Fruit fly (Drosophila melanogaster) whole organism, embryonic: ENCODE data around the gene asun.

Source experiments
- ATbp ChIP-seq: fragments of 200-800 bp; sonication (Bioruptor generic); optimal IDR thresholded peaks from 2 replicates; lab custom pipeline; 2017; ENCODE audit warnings: missing biosample characterization, mild to moderate bottlenecking, missing genetic modification characterization, missing genetic modification reagents
- Antp ChIP-seq: fragments of 200-800 bp; sonication (Bioruptor generic); optimal IDR thresholded peaks from 3 replicates; lab custom pipeline; 2016; ENCODE audit warnings: missing biosample characterization, missing genetic modification characterization
- BEAF-32 ChIP-seq: fragments of 200-800 bp; sonication (Bioruptor generic); optimal IDR thresholded peaks from 3 replicates; lab custom pipeline; 2017; ENCODE audit warnings: missing biosample characterization, missing genetic modification characterization, mild to moderate bottlenecking, moderate library complexity, missing genetic modification reagents
- Blimp-1 ChIP-seq: fragments of 200-800 bp; sonication (Bioruptor generic); optimal IDR thresholded peaks from 3 replicates; lab custom pipeline; 2018; ENCODE audit warnings: missing biosample characterization, missing genetic modification characterization, mild to moderate bottlenecking, moderate library complexity, missing genetic modification reagents
- CG10979 ChIP-seq: fragments of 200-800 bp; sonication (Bioruptor generic); optimal IDR thresholded peaks from 2 replicates; lab custom pipeline; 2018; ENCODE audit warnings: missing biosample characterization, mild to moderate bottlenecking, missing genetic modification characterization, moderate library complexity
- CG1233 ChIP-seq: fragments of 200-800 bp; sonication (Bioruptor generic); optimal IDR thresholded peaks from 4 replicates; lab custom pipeline; 2018; ENCODE audit warnings: missing biosample characterization, mild to moderate bottlenecking, missing genetic modification characterization
- CG12391 ChIP-seq: fragments of 200-800 bp; sonication (Bioruptor generic); optimal IDR thresholded peaks from 3 replicates; lab custom pipeline; 2018; ENCODE audit warnings: missing biosample characterization, mild to moderate bottlenecking, missing genetic modification characterization, moderate library complexity
- CG12769 ChIP-seq: fragments of 200-800 bp; sonication (Bioruptor generic); optimal IDR thresholded peaks from 2 replicates; lab custom pipeline; 2019; ENCODE audit warnings: missing biosample characterization, mild to moderate bottlenecking, missing genetic modification characterization, moderate library complexity
- CG13894 ChIP-seq: fragments of 200-800 bp; sonication (Bioruptor generic); optimal IDR thresholded peaks from 3 replicates; lab custom pipeline; 2018; ENCODE audit warnings: missing biosample characterization, mild to moderate bottlenecking, missing genetic modification characterization, moderate library complexity
- CG15479 ChIP-seq: fragments of 200-800 bp; sonication (Bioruptor generic); optimal IDR thresholded peaks from 3 replicates; lab custom pipeline; 2019; ENCODE audit warnings: missing biosample characterization, mild to moderate bottlenecking, missing genetic modification characterization, moderate library complexity
- CG1647 ChIP-seq: fragments of 200-800 bp; sonication (Bioruptor generic); optimal IDR thresholded peaks from 3 replicates; lab custom pipeline; 2016; ENCODE audit warnings: missing biosample characterization, missing genetic modification characterization
- CG17568 ChIP-seq: fragments of 200-800 bp; sonication (Bioruptor generic); optimal IDR thresholded peaks from 2 replicates; lab custom pipeline; 2018; ENCODE audit warnings: missing biosample characterization, mild to moderate bottlenecking, missing genetic modification characterization, moderate library complexity
- CG30403 ChIP-seq: fragments of 200-800 bp; sonication (Bioruptor generic); optimal IDR thresholded peaks from 3 replicates; lab custom pipeline; 2016; ENCODE audit warnings: missing biosample characterization, missing genetic modification characterization
- CG31388 ChIP-seq: fragments of 200-800 bp; sonication (Bioruptor generic); optimal IDR thresholded peaks from 2 replicates; lab custom pipeline; 2016; ENCODE audit warnings: missing biosample characterization, missing genetic modification characterization
- CG42726 ChIP-seq: fragments of 200-800 bp; sonication (Bioruptor generic); IDR thresholded peaks from 2 replicates; pipeline ENCODE4 v1.3.6; 2022; ENCODE audit warnings: missing biosample characterization, missing genetic modification characterization; ENCODE audit not compliant: partially characterized antibody
- CG4328 ChIP-seq: fragments of 200-800 bp; sonication (Bioruptor generic); optimal IDR thresholded peaks from 3 replicates; lab custom pipeline; 2017; ENCODE audit warnings: missing biosample characterization, missing genetic modification reagents, missing genetic modification characterization
- CG4404 ChIP-seq: fragments of 200-800 bp; sonication (Bioruptor generic); IDR thresholded peaks from 2 replicates; pipeline ENCODE4 v1.3.6; 2022; ENCODE audit warnings: missing biosample characterization, missing genetic modification characterization
- CG8281 ChIP-seq: fragments of 200-800 bp; sonication (Bioruptor generic); optimal IDR thresholded peaks from 2 replicates; lab custom pipeline; 2018; ENCODE audit warnings: missing biosample characterization, mild to moderate bottlenecking, missing genetic modification characterization, moderate library complexity
- CG8388 ChIP-seq: fragments of 200-800 bp; sonication (Bioruptor generic); optimal IDR thresholded peaks from 2 replicates; lab custom pipeline; 2019; ENCODE audit warnings: missing biosample characterization, mild to moderate bottlenecking, missing genetic modification characterization, moderate library complexity
- CTCF ChIP-seq: fragments of 200-800 bp; sonication (Bioruptor generic); optimal IDR thresholded peaks from 2 replicates; lab custom pipeline; 2017; ENCODE audit warnings: missing biosample characterization, mild to moderate bottlenecking, missing genetic modification characterization, moderate library complexity
- Chrac-16 ChIP-seq: fragments of 200-800 bp; sonication (Bioruptor generic); optimal IDR thresholded peaks from 3 replicates; lab custom pipeline; 2016; ENCODE audit warnings: missing biosample characterization, missing genetic modification characterization
- CoRest ChIP-seq: fragments of 200-800 bp; sonication (Bioruptor generic); optimal IDR thresholded peaks from 3 replicates; lab custom pipeline; 2018; ENCODE audit warnings: missing biosample characterization, mild to moderate bottlenecking, missing genetic modification characterization, moderate library complexity
- D ChIP-seq, 2 experiments: fragments of 200-800 bp in 1 of 2; fragments of >200 bp in 1 of 2; sonication (Bioruptor generic) in 1 of 2; optimal IDR thresholded peaks; 2 replicates in 1 of 2; 3 replicates in 1 of 2; lab custom pipeline; 2017; ENCODE audit warnings: mild to moderate bottlenecking in 1 of 2, missing biosample characterization in 1 of 2, missing genetic modification characterization in 1 of 2, missing genetic modification reagents in 1 of 2
- Dip3 ChIP-seq: fragments of 200-800 bp; sonication (Bioruptor generic); optimal IDR thresholded peaks from 3 replicates; lab custom pipeline; 2016; ENCODE audit warnings: missing biosample characterization, missing genetic modification characterization
- Doc3 ChIP-seq: fragments of 200-800 bp; sonication (Bioruptor generic); IDR thresholded peaks from 3 replicates; pipeline ENCODE4 v1.3.6; 2022; ENCODE audit warnings: missing biosample characterization, missing genetic modification characterization; ENCODE audit not compliant: partially characterized antibody
- ERR ChIP-seq: fragments of 200-800 bp; sonication (Bioruptor generic); optimal IDR thresholded peaks from 2 replicates; lab custom pipeline; 2016; ENCODE audit warnings: missing biosample characterization, missing genetic modification characterization
- Ets97D ChIP-seq: fragments of 200-800 bp; sonication (Bioruptor generic); optimal IDR thresholded peaks from 3 replicates; lab custom pipeline; 2016; ENCODE audit warnings: missing biosample characterization, missing genetic modification characterization
- H2.0 ChIP-seq: fragments of 200-800 bp; sonication (Bioruptor generic); IDR thresholded peaks from 2 replicates; pipeline ENCODE4 v1.3.6; 2022; ENCODE audit warnings: missing biosample characterization, missing genetic modification characterization
- HmgD ChIP-seq: fragments of 200-800 bp; sonication (Bioruptor generic); optimal IDR thresholded peaks from 3 replicates; lab custom pipeline; 2016; ENCODE audit warnings: missing biosample characterization, missing genetic modification characterization
- Hsf ChIP-seq: fragments of 200-800 bp; sonication (Bioruptor generic); optimal IDR thresholded peaks from 3 replicates; lab custom pipeline; 2016; ENCODE audit warnings: missing biosample characterization, missing genetic modification characterization
- Scr ChIP-seq: fragments of 200-800 bp; sonication (Bioruptor generic); IDR thresholded peaks from 2 replicates; pipeline ENCODE4 v1.3.6; 2022; ENCODE audit warnings: missing biosample characterization, missing genetic modification characterization; ENCODE audit not compliant: partially characterized antibody
- bcd ChIP-seq: fragments of 200-800 bp; sonication (Bioruptor generic); optimal IDR thresholded peaks from 2 replicates; lab custom pipeline; 2017; ENCODE audit warnings: missing biosample characterization, mild to moderate bottlenecking, missing genetic modification characterization
- croc ChIP-seq: fragments of 200-800 bp; sonication (Bioruptor generic); conservative IDR thresholded peaks from 3 replicates; pipeline ENCODE4 v1.3.6; 2022; ENCODE audit warnings: missing biosample characterization, missing genetic modification characterization
- dmrt99B ChIP-seq: fragments of 200-800 bp; sonication (Bioruptor generic); optimal IDR thresholded peaks from 2 replicates; lab custom pipeline; 2018; ENCODE audit warnings: missing biosample characterization, mild to moderate bottlenecking, missing genetic modification characterization, moderate library complexity
- gsb-n ChIP-seq: fragments of 200-800 bp; sonication (Bioruptor generic); optimal IDR thresholded peaks from 3 replicates; lab custom pipeline; 2018; ENCODE audit warnings: missing biosample characterization, mild to moderate bottlenecking, missing genetic modification characterization
- hkb ChIP-seq, 2 experiments: fragments of 200-800 bp in 1 of 2; fragments of >200 bp in 1 of 2; sonication (Bioruptor generic) in 1 of 2; IDR thresholded peaks in 1 of 2; optimal IDR thresholded peaks in 1 of 2; 2 replicates each; pipeline versions ENCODE4 v1.3.6 to Lab custom; 2017 to 2022; ENCODE audit warnings: missing biosample characterization in 1 of 2, missing genetic modification characterization in 1 of 2
- insv ChIP-seq, 2 experiments: fragments of 200-800 bp; sonication (Bioruptor generic); optimal IDR thresholded peaks; 3 replicates each; lab custom pipeline; 2016 to 2018; ENCODE audit warnings: missing biosample characterization in 2 of 2, missing genetic modification characterization in 2 of 2
- maf-S ChIP-seq: fragments of 200-800 bp; sonication (Bioruptor generic); optimal IDR thresholded peaks from 2 replicates; lab custom pipeline; 2016; ENCODE audit warnings: missing biosample characterization, missing genetic modification characterization
- nerfin-2 ChIP-seq: fragments of 200-800 bp; sonication (Bioruptor generic); IDR thresholded peaks from 2 replicates; pipeline ENCODE4 v1.3.6; 2022; ENCODE audit warnings: missing biosample characterization, missing genetic modification characterization; ENCODE audit not compliant: partially characterized antibody
- oc ChIP-seq: fragments of 200-800 bp; sonication (Bioruptor generic); optimal IDR thresholded peaks from 2 replicates; lab custom pipeline; 2018; ENCODE audit warnings: missing biosample characterization, mild to moderate bottlenecking, missing genetic modification characterization, moderate library complexity
- org-1 ChIP-seq: fragments of 200-800 bp; sonication (Bioruptor generic); optimal IDR thresholded peaks from 2 replicates; lab custom pipeline; 2017; ENCODE audit warnings: missing biosample characterization, missing genetic modification characterization
- peb ChIP-seq: fragments of 200-800 bp; sonication (Bioruptor generic); IDR thresholded peaks from 2 replicates; pipeline ENCODE4 v1.3.6; 2022; ENCODE audit warnings: missing biosample characterization, missing genetic modification characterization
- tio ChIP-seq: fragments of 200-800 bp; sonication (Bioruptor generic); optimal IDR thresholded peaks from 2 replicates; lab custom pipeline; 2017; ENCODE audit warnings: missing biosample characterization, missing genetic modification characterization, inconsistent platforms
- tll ChIP-seq, 2 experiments: fragments of 200-800 bp in 1 of 2; fragments of >200 bp in 1 of 2; sonication (Bioruptor generic) in 1 of 2; optimal IDR thresholded peaks; 2 replicates each; lab custom pipeline; 2017 to 2019; ENCODE audit warnings: missing biosample characterization in 2 of 2, missing genetic modification characterization in 2 of 2, mild to moderate bottlenecking in 1 of 2, moderate library complexity in 1 of 2
- twi ChIP-seq: fragments of 200-800 bp; optimal IDR thresholded peaks from 2 replicates; lab custom pipeline; 2019; ENCODE audit warnings: missing biosample characterization, mild to moderate bottlenecking, missing genetic modification characterization, moderate library complexity
- zen ChIP-seq: fragments of 200-800 bp; sonication (Bioruptor generic); optimal IDR thresholded peaks from 3 replicates; lab custom pipeline; 2018; ENCODE audit warnings: missing biosample characterization, mild to moderate bottlenecking, missing genetic modification characterization, moderate library complexity

The asun gene

dm6 chr3R:16249829-16250814 is 13.9 kb upstream of the asun start (continued):
- TF ChIP-seq ATbp (GFP tag; lab: Kevin White, UChicago) (peak; percentile 34), dmrt99B (tag; lab: Kevin White, UChicago) (peak; percentile 23), CG1647 (GFP tag; lab: Kevin White, UChicago) (peak; percentile 12), Blimp-1 (no peak), CG4328 (GFP tag; lab: Kevin White, UChicago) (peak; percentile 49), bcd (no peak), Dip3 (GFP tag; lab: Kevin White, UChicago) (peak; percentile 21), CG30403 (peak; percentile 28), Scr (GFP tag; lab: Robert Waterston, UW) (no peak), HmgD (peak; percentile 19), Hsf (GFP tag; lab: Kevin White, UChicago) (peak; percentile 6), BEAF-32 (GFP tag; lab: Kevin White, UChicago) (peak; percentile 73), CoRest (tag; lab: Kevin White, UChicago) (no peak), CG4404 (GFP tag; lab: Robert Waterston, UW) (no peak), croc (GFP tag; lab: Robert Waterston, UW) (no peak), Chrac-16 (peak; percentile 10), CG13894 (peak; percentile 87), ERR (peak; percentile 30), org-1 (GFP tag; lab: Kevin White, UChicago) (no peak), CG12769 (peak; percentile 87), CG8388 (no peak)

- no peak for TF ChIP-seq hkb (optimal IDR thresholded peaks at IDR 0.05; lab: Kevin White, UChicago)
- TF ChIP-seq hkb (GFP tag; IDR thresholded peaks at IDR 0.05; lab: Robert Waterston, UW): no peak
- TF ChIP-seq nerfin-2 (GFP tag; lab: Robert Waterston, UW): no peak
- no peak for TF ChIP-seq CG12391
- TF ChIP-seq Ets97D (GFP tag; lab: Kevin White, UChicago): no peak
- peak in 1 of 2 experiments; percentile 78 for TF ChIP-seq insv (GFP tag; optimal IDR thresholded peaks at IDR 0.05; lab: Kevin White, UChicago)
- TF ChIP-seq Antp (GFP tag; lab: Kevin White, UChicago): no peak
- no peak for TF ChIP-seq tio
- TF ChIP-seq Doc3: no peak
- TF ChIP-seq oc: peak; percentile 69
- no peak for TF ChIP-seq CG31388 (GFP tag; lab: Kevin White, UChicago)
- TF ChIP-seq CG13894: peak; percentile 16
- TF ChIP-seq twi: peak; percentile 41
- peak; percentile 93 for TF ChIP-seq D (optimal IDR thresholded peaks at IDR 0.05; lab: Kevin White, UChicago)
- TF ChIP-seq D (GFP tag; optimal IDR thresholded peaks at IDR 0.05; lab: Kevin White, UChicago): no peak
- TF ChIP-seq CG17568 (GFP tag; lab: Kevin White, UChicago): no peak
- TF ChIP-seq CG8281 (tag; lab: Kevin White, UChicago): peak; percentile 36
- TF ChIP-seq CG42726 (GFP tag; lab: Robert Waterston, UW): no peak
- no peak for TF ChIP-seq H2.0
- peak; percentile 72 for TF ChIP-seq CG15479
- TF ChIP-seq zen: peak; percentile 94
- TF ChIP-seq CG10979 (tag; lab: Kevin White, UChicago): no peak
- TF ChIP-seq peb (GFP tag; lab: Robert Waterston, UW): no peak
- peak in 1 of 2 experiments; percentile 60 for TF ChIP-seq tll (GFP tag; optimal IDR thresholded peaks at IDR 0.05; lab: Kevin White, UChicago)
- no peak for TF ChIP-seq CTCF (GFP tag; lab: Kevin White, UChicago)
- TF ChIP-seq gsb-n: peak; percentile 67
- no peak for TF ChIP-seq maf-S (GFP tag; lab: Kevin White, UChicago)
- TF ChIP-seq CG1233 (GFP tag; lab: Kevin White, UChicago): no peak
These were observed 12.7 kb upstream of the asun start for dm6 chr3R:16251270-16251925.
